Fruit fly (Drosophila melanogaster): ENCODE data around the gene Plp.

DNA sequence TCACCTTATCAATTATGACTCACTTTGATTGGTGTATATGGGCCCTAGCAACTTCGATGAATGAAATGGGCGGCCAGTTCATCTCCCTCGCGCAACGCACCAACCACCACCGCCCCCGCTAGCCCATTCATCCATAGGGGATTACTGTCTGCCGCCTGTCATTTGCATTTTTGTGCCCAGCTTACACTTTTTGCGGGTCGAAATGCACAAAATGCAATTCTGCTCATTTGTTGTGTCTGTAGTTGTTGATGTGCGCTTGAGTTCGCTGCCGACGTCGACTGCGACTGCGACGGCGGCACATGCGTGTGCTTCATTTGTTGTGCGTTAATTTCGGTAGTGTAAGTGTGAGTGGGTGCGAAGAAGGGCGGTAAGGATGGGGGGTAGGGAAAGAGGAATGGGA is 6.5 kb upstream of the Plp start:
- TF ChIP-seq Ets98B (GFP tag; IDR thresholded peaks at IDR 0.05): no peak
- TF ChIP-seq CG9948 (tag; optimal IDR thresholded peaks at IDR 0.05): no peak
- TF ChIP-seq CG8301 (tag; optimal IDR thresholded peaks at IDR 0.05): no peak
- TF ChIP-seq Pif1A (GFP tag; optimal IDR thresholded peaks at IDR 0.05): no peak
- no peak for TF ChIP-seq rn (GFP tag; IDR thresholded peaks at IDR 0.05)
- no peak for TF ChIP-seq Pif1B (GFP tag; optimal IDR thresholded peaks at IDR 0.05)
- no peak for TF ChIP-seq CG14655 (GFP tag; optimal IDR thresholded peaks at IDR 0.05)
- no peak for TF ChIP-seq CG15710 (tag; optimal IDR thresholded peaks at IDR 0.05)
- no peak for TF ChIP-seq CG12605 (GFP tag; IDR thresholded peaks at IDR 0.05)
- no peak for TF ChIP-seq Snoo (tag; optimal IDR thresholded peaks at IDR 0.05)
- no peak for TF ChIP-seq D1 (tag; optimal IDR thresholded peaks at IDR 0.05)
- TF ChIP-seq CG17806 (tag; optimal IDR thresholded peaks at IDR 0.05): no peak
